Worm (Caenorhabditis elegans): ENCODE results near the gene K09H11.6.

The K09H11.6 gene

ce11 chrV:5705510-5705909, 30.5 kb downstream of the K09H11.6 start, which contains the start of gene peli-1 (continued):
- no peak for TF ChIP-seq atf-7 (tag; optimal IDR thresholded peaks at IDR 0.05)
- no peak for TF ChIP-seq zfh-2 (GFP tag; conservative IDR thresholded peaks at IDR 0.05)
- no peak for TF ChIP-seq die-1 (tag; optimal IDR thresholded peaks at IDR 0.05)
- no peak for TF ChIP-seq lin-54 (GFP tag; optimal IDR thresholded peaks at IDR 0.05)

ce11 chrV:5704467-5704866, 31.5 kb downstream of the K09H11.6 start:
- TF ChIP-seq mcd-1 (GFP tag; IDR thresholded peaks at IDR 0.05) (no peak), dox-1 (GFP tag; IDR thresholded peaks at IDR 0.05) (no peak), F22D6.2 (tag; optimal IDR thresholded peaks at IDR 0.05) (no peak), ceh-40 (GFP tag; IDR thresholded peaks at IDR 0.05) (no peak), attf-6 (GFP tag; IDR thresholded peaks at IDR 0.05) (no peak), efl-1 (GFP tag; optimal IDR thresholded peaks at IDR 0.05) (no peak), nfyb-1 (GFP tag; IDR thresholded peaks at IDR 0.05) (no peak), C06A6.2 (GFP tag; conservative IDR thresholded peaks at IDR 0.05) (no peak), snpc-4 (GFP tag; optimal IDR thresholded peaks at IDR 0.05) (no peak), snpc-4 (tag; optimal IDR thresholded peaks at IDR 0.05) (no peak), lsl-1 (GFP tag; optimal IDR thresholded peaks at IDR 0.05) (no peak), ztf-6 (GFP tag; IDR thresholded peaks at IDR 0.05) (no peak), fkh-3 (tag; optimal IDR thresholded peaks at IDR 0.05) (no peak), cebp-1 (GFP tag; IDR thresholded peaks at IDR 0.05) (no peak), cebp-1 (tag; optimal IDR thresholded peaks at IDR 0.05) (no peak), ceh-100 (GFP tag; IDR thresholded peaks at IDR 0.05) (no peak), B0019.2 (GFP tag; conservative IDR thresholded peaks at IDR 0.05) (no peak), Y56A3A.18 (GFP tag; IDR thresholded peaks at IDR 0.05) (no peak), madf-10 (tag; optimal IDR thresholded peaks at IDR 0.05) (no peak), sptf-2 (GFP tag; optimal IDR thresholded peaks at IDR 0.05) (no peak), hlh-12 (tag; optimal IDR thresholded peaks at IDR 0.05) (no peak)

- TF ChIP-seq Y53G8AR.9 (GFP tag; conservative IDR thresholded peaks at IDR 0.05) (0 out of 2 replicates have a peak, but pooled peaks have one; percentile 19), F55B11.4 (tag; optimal IDR thresholded peaks at IDR 0.05; ENCODE audit: borderline replicate concordance, insufficient read depth) (no peak), F22D6.2 (tag; optimal IDR thresholded peaks at IDR 0.05) (no peak), ZK185.1 (tag; optimal IDR thresholded peaks at IDR 0.05; ENCODE audit: poor library complexity, severe bottlenecking) (peak; percentile 39), ceh-91 (GFP tag; IDR thresholded peaks at IDR 0.05) (no peak)
Observed at ce11 chrV:5701106-5701505, 34.9 kb downstream of the K09H11.6 start.

ce11 chrV:5699835-5700441, 36.0 kb downstream of the K09H11.6 start, which contains the start of gene clec-1:
Gene clec-1, plus strand, starts transcription at chrV:5700154.
- no peak for TF ChIP-seq lin-35 (GFP tag; optimal IDR thresholded peaks at IDR 0.05)
- TF ChIP-seq athp-1 (tag; optimal IDR thresholded peaks at IDR 0.05) = no peak
- TF ChIP-seq aptf-3 (GFP tag; IDR thresholded peaks at IDR 0.05) = 0 out of 2 replicates have a peak, but pooled peaks have one; percentile 17
- no peak for TF ChIP-seq lir-1 (GFP tag; conservative IDR thresholded peaks at IDR 0.05)
- TF ChIP-seq ama-1 (optimal IDR thresholded peaks at IDR 0.05) = peak; percentile 45
- TF ChIP-seq ama-1 (GFP tag; optimal IDR thresholded peaks at IDR 0.05) = no peak
- TF ChIP-seq cebp-2 (GFP tag; IDR thresholded peaks at IDR 0.05) = no peak
